Worm (Caenorhabditis elegans) whole organism, mixed stage, embryonic: ENCODE results near the gene srd-39.

Source experiments
- M03D4.4 ChIP-seq: sonication (generic microtip); optimal IDR thresholded peaks from 2 replicates; lab custom pipeline; 2017; ENCODE audit warnings: mild to moderate bottlenecking, missing genetic modification characterization, missing compliant biosample characterization
- bed-3 ChIP-seq: fragments of 200-800 bp; sonication (Bioruptor generic); optimal IDR thresholded peaks from 3 replicates; lab custom pipeline; 2018; ENCODE audit warnings: mild to moderate bottlenecking, missing genetic modification characterization, moderate library complexity, missing compliant biosample characterization
- blmp-1 ChIP-seq: fragments of 150-350 bp; optimal IDR thresholded peaks from 2 replicates; lab custom pipeline; 2014; ENCODE audit warnings: missing biosample characterization, missing genetic modification characterization
- ceh-39 ChIP-seq: fragments of 150-350 bp; optimal IDR thresholded peaks from 2 replicates; lab custom pipeline; 2014; ENCODE audit warnings: missing biosample characterization, missing genetic modification characterization
- ceh-83 ChIP-seq: fragments of 200-800 bp; sonication (Bioruptor generic); optimal IDR thresholded peaks from 2 replicates; lab custom pipeline; 2018; ENCODE audit warnings: mild to moderate bottlenecking, missing genetic modification characterization, missing compliant biosample characterization
- ces-1 ChIP-seq: fragments of 150-350 bp; optimal IDR thresholded peaks from 2 replicates; lab custom pipeline; 2014; ENCODE audit warnings: missing biosample characterization, missing genetic modification reagents, missing genetic modification characterization
- cnd-1 ChIP-seq: fragments of 200-800 bp; sonication (Bioruptor generic); optimal IDR thresholded peaks from 2 replicates; lab custom pipeline; 2018; ENCODE audit warnings: mild to moderate bottlenecking, missing genetic modification characterization, missing compliant biosample characterization
- drap-1 ChIP-seq: fragments of 200-800 bp; sonication (Bioruptor generic); optimal IDR thresholded peaks from 3 replicates; lab custom pipeline; 2018; ENCODE audit warnings: mild to moderate bottlenecking, missing genetic modification characterization, missing compliant biosample characterization
- elt-1 ChIP-seq: sonication (generic microtip); optimal IDR thresholded peaks from 2 replicates; lab custom pipeline; 2017; ENCODE audit warnings: missing genetic modification characterization, mild to moderate bottlenecking, missing compliant biosample characterization, antibody characterized with exemption, moderate library complexity, borderline replicate concordance; ENCODE audit not compliant: insufficient read depth
- ham-2 ChIP-seq: fragments of 200-800 bp; sonication (Bioruptor generic); optimal IDR thresholded peaks from 2 replicates; lab custom pipeline; 2018; ENCODE audit warnings: mild to moderate bottlenecking, missing genetic modification characterization, missing compliant biosample characterization
- hlh-1 ChIP-seq: fragments of 150-350 bp; optimal IDR thresholded peaks from 2 replicates; lab custom pipeline; 2014; ENCODE audit warnings: missing biosample characterization, missing genetic modification reagents, missing genetic modification characterization
- lin-13 ChIP-seq: fragments of 150-350 bp; optimal IDR thresholded peaks from 2 replicates; lab custom pipeline; 2014; ENCODE audit warnings: missing biosample characterization, missing genetic modification characterization
- lin-32 ChIP-seq: fragments of 200-800 bp; sonication (Bioruptor generic); optimal IDR thresholded peaks from 2 replicates; lab custom pipeline; 2018; ENCODE audit warnings: mild to moderate bottlenecking, missing genetic modification characterization, missing compliant biosample characterization
- lsy-2 ChIP-seq: fragments of 150-350 bp; optimal IDR thresholded peaks from 2 replicates; lab custom pipeline; 2014; ENCODE audit warnings: missing biosample characterization, missing genetic modification characterization
- mab-5 ChIP-seq: fragments of 150-350 bp; optimal IDR thresholded peaks from 2 replicates; lab custom pipeline; 2014; ENCODE audit warnings: missing biosample characterization, missing genetic modification characterization
- mep-1 ChIP-seq: fragments of 150-350 bp; optimal IDR thresholded peaks from 2 replicates; lab custom pipeline; 2017; ENCODE audit warnings: missing biosample characterization, missing genetic modification reagents, missing genetic modification characterization, inconsistent platforms
- mls-2 ChIP-seq: sonication (generic microtip); optimal IDR thresholded peaks from 2 replicates; lab custom pipeline; 2016; ENCODE audit warnings: mild to moderate bottlenecking, missing genetic modification characterization, moderate library complexity, missing compliant biosample characterization
- nhr-12 ChIP-seq: fragments of 150-350 bp; optimal IDR thresholded peaks from 2 replicates; lab custom pipeline; 2014; ENCODE audit warnings: missing biosample characterization, missing genetic modification characterization
- nhr-2 ChIP-seq: fragments of 150-350 bp; optimal IDR thresholded peaks from 2 replicates; lab custom pipeline; 2014; ENCODE audit warnings: missing biosample characterization, missing genetic modification characterization
- nhr-237 ChIP-seq: fragments of 150-350 bp; optimal IDR thresholded peaks from 2 replicates; lab custom pipeline; 2014; ENCODE audit warnings: missing biosample characterization, missing genetic modification characterization
- nhr-76 ChIP-seq: sonication (generic microtip); optimal IDR thresholded peaks from 2 replicates; lab custom pipeline; 2017; ENCODE audit warnings: missing biosample characterization, missing genetic modification characterization
- sem-2 ChIP-seq: fragments of 200-800 bp; sonication (Bioruptor generic); optimal IDR thresholded peaks from 2 replicates; lab custom pipeline; 2018; ENCODE audit warnings: mild to moderate bottlenecking, missing genetic modification characterization, missing compliant biosample characterization
- snpc-4 ChIP-seq: fragments of 150-350 bp; optimal IDR thresholded peaks from 2 replicates; lab custom pipeline; 2014; ENCODE audit warnings: missing biosample characterization, missing genetic modification characterization
- sptf-1 ChIP-seq: sonication (generic microtip); optimal IDR thresholded peaks from 2 replicates; lab custom pipeline; 2017; ENCODE audit warnings: mild to moderate bottlenecking, missing genetic modification characterization, moderate library complexity, missing compliant biosample characterization
- tbx-8 ChIP-seq: fragments of 200-800 bp; sonication (Bioruptor generic); optimal IDR thresholded peaks from 2 replicates; lab custom pipeline; 2018; ENCODE audit warnings: mild to moderate bottlenecking, missing genetic modification characterization, moderate library complexity, missing compliant biosample characterization
- unc-120 ChIP-seq: sonication (generic microtip); optimal IDR thresholded peaks from 2 replicates; lab custom pipeline; 2017; ENCODE audit warnings: missing genetic modification characterization, missing compliant biosample characterization; ENCODE audit not compliant: poor library complexity, severe bottlenecking
- unc-39 ChIP-seq: fragments of 150-350 bp; optimal IDR thresholded peaks from 2 replicates; lab custom pipeline; 2014; ENCODE audit warnings: missing biosample characterization, missing genetic modification characterization
- unc-62 ChIP-seq: fragments of 150-350 bp; optimal IDR thresholded peaks from 2 replicates; lab custom pipeline; 2014; ENCODE audit warnings: missing biosample characterization, missing genetic modification reagents, missing genetic modification characterization
- zip-8 ChIP-seq: fragments of 150-350 bp; optimal IDR thresholded peaks from 2 replicates; lab custom pipeline; 2014; ENCODE audit warnings: missing biosample characterization, missing genetic modification characterization
- ztf-11 ChIP-seq: fragments of 150-350 bp; optimal IDR thresholded peaks from 2 replicates; lab custom pipeline; 2014; ENCODE audit warnings: missing biosample characterization, missing genetic modification characterization

srd-39 gene

ce11 chrX:13305779-13306178, 5.4 kb upstream of the srd-39 start, which contains the start of gene srd-43:
Gene srd-43 (minus strand): TSS chrX:13305844.
- peak; percentile 92 for TF ChIP-seq zip-8 (tag; lab: Kevin White, UChicago)
- no peak for TF ChIP-seq sem-2 (GFP tag; lab: Kevin White, UChicago)
- no peak for TF ChIP-seq hlh-1 (tag; lab: Kevin White, UChicago)
- TF ChIP-seq, all 35 proteins: peak for 1

- TF ChIP-seq sem-2 (GFP tag; lab: Kevin White, UChicago) (no peak), hlh-1 (tag; lab: Kevin White, UChicago) (no peak), cnd-1 (no peak), unc-62 (no peak), mab-5 (no peak), lin-13 (no peak)
- TF ChIP-seq, all 35 proteins: peak for 0
These were observed 3.0 kb upstream of the srd-39 start, which contains the start of gene srd-42 for ce11 chrX:13303357-13303756. Gene srd-42 (minus strand): TSS chrX:13303457.

ce11 chrX:13294669-13295068, 5.7 kb downstream of the srd-39 start, which contains the start of gene srd-36:
Gene srd-36 (minus strand): TSS chrX:13294769.
- TF ChIP-seq lsy-2 (tag; lab: Kevin White, UChicago) (no peak), nhr-12 (tag; lab: Kevin White, UChicago) (no peak), M03D4.4 (tag; lab: Kevin White, UChicago) (no peak), tbx-8 (GFP tag; lab: Kevin White, UChicago) (no peak), mep-1 (tag; lab: Kevin White, UChicago) (no peak), ztf-11 (tag; lab: Kevin White, UChicago) (no peak), unc-39 (tag; lab: Kevin White, UChicago) (no peak), ham-2 (GFP tag; lab: Kevin White, UChicago) (no peak), ceh-83 (GFP tag; lab: Kevin White, UChicago) (no peak), nhr-2 (tag; lab: Kevin White, UChicago) (no peak), sem-2 (GFP tag; lab: Kevin White, UChicago) (no peak), mls-2 (tag; lab: Kevin White, UChicago) (no peak)

- TF ChIP-seq nhr-76 (no peak), zip-8 (tag; lab: Kevin White, UChicago) (no peak), lin-32 (GFP tag; lab: Kevin White, UChicago) (no peak), nhr-12 (tag; lab: Kevin White, UChicago) (no peak), snpc-4 (tag; lab: Kevin White, UChicago) (no peak), ham-2 (GFP tag; lab: Kevin White, UChicago) (no peak), ces-1 (GFP tag; lab: Kevin White, UChicago) (no peak), sptf-1 (tag; lab: Kevin White, UChicago) (no peak), unc-120 (no peak), lsy-2 (tag; lab: Kevin White, UChicago) (no peak), cnd-1 (no peak), tbx-8 (GFP tag; lab: Kevin White, UChicago) (no peak), elt-1 (no peak), hlh-1 (tag; lab: Kevin White, UChicago) (no peak)
These were observed 7.4 kb downstream of the srd-39 start for ce11 chrX:13293023-13293422.

- TF ChIP-seq sem-2 (GFP tag; lab: Kevin White, UChicago) (no peak), mab-5 (no peak), drap-1 (GFP tag; lab: Kevin White, UChicago) (no peak), hlh-1 (tag; lab: Kevin White, UChicago) (no peak)
These were observed 8.9 kb downstream of the srd-39 start, which contains the start of gene srd-38 for ce11 chrX:13291506-13291905. Gene srd-38 (plus strand): TSS chrX:13291806.

- TF ChIP-seq blmp-1 (tag; lab: Kevin White, UChicago) (no peak), nhr-237 (tag; lab: Kevin White, UChicago) (no peak)
These were observed 9.9 kb downstream of the srd-39 start, which contains the start of gene R04D3.3 for ce11 chrX:13290531-13290930. Gene R04D3.3 (minus strand): TSS chrX:13290631.

- no peak for TF ChIP-seq unc-120
- TF ChIP-seq hlh-1 (tag; lab: Kevin White, UChicago) = no peak
- TF ChIP-seq mls-2 (tag; lab: Kevin White, UChicago) = no peak
- TF ChIP-seq bed-3 = no peak
- TF ChIP-seq blmp-1 (tag; lab: Kevin White, UChicago) = no peak
- TF ChIP-seq lsy-2 (tag; lab: Kevin White, UChicago) = no peak
- TF ChIP-seq unc-62 = no peak
- TF ChIP-seq lin-13 = no peak
- no peak for TF ChIP-seq nhr-76
- TF ChIP-seq M03D4.4 (tag; lab: Kevin White, UChicago) = no peak
- TF ChIP-seq sptf-1 (tag; lab: Kevin White, UChicago) = no peak
- TF ChIP-seq ceh-39 (tag; lab: Kevin White, UChicago) = no peak
- TF ChIP-seq cnd-1 = no peak
- TF ChIP-seq ztf-11 (tag; lab: Kevin White, UChicago) = no peak
- no peak for TF ChIP-seq ces-1 (GFP tag; lab: Kevin White, UChicago)
These were observed 11.7 kb downstream of the srd-39 start, which contains the start of gene R04D3.4 for ce11 chrX:13288715-13289114. Gene R04D3.4 (minus strand): TSS chrX:13288815.
